Fruit fly (Drosophila melanogaster): ENCODE data around the gene CG1271.

DNA sequence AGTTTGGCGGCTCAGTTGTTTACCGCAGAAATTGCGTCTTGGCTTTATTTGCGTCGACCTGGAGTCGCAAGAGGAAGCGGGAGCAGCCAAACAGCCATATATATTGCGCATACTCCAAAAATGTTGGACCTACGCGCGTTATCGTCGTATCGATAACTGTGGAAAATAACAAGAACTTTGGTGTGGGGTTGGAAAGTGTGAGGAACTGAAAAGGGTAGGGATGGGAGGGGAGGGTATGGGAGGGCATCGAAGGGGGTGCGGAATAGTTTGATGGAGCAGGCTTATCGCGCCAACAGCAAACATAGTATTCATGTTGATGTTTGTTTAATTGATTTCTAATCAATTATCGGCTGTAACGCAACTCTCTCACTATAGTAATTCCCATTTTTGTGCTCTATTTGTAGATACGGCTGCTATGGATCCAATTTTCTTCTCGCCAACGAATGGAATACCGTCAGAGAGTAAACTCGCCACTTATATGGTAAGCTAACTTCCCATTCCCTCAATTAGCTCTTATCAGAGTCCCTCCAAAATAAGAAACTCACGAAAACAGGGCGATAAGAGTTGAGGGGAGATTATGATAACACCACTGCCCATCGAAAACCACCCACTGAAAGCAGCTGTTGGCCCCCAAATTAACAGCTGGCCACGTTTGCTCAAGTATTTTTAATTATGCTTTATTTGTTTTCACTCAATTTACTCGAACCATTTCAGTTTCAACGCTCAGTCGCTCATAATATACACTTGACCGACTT lies 31.2 kb downstream of the CG1271 start:
- no peak for TF ChIP-seq CG8478 (optimal IDR thresholded peaks at IDR 0.05)
- TF ChIP-seq CTCF (optimal IDR thresholded peaks at IDR 0.05) = no peak

Measured in S2 (cell line).